Worm (Caenorhabditis elegans) whole organism, L1 larva: ENCODE measurements around the gene C49F8.14.
A peak's percentile ranks its signal among the peaks of the same experiment; 100 is the strongest.

Experiments used
- blmp-1 ChIP-seq: fragments of 150-350 bp; optimal IDR thresholded peaks from 2 replicates; lab custom pipeline; 2014; ENCODE audit warnings: missing biosample characterization, missing genetic modification characterization
- pqm-1 ChIP-seq: sonication (generic microtip); optimal IDR thresholded peaks from 3 replicates; lab custom pipeline; 2017; ENCODE audit warnings: missing biosample characterization, missing genetic modification characterization
- sup-37 ChIP-seq: fragments of 200-800 bp; sonication (Bioruptor generic); optimal IDR thresholded peaks from 2 replicates; lab custom pipeline; 2018; ENCODE audit warnings: mild to moderate bottlenecking, missing genetic modification characterization, missing compliant biosample characterization
- ztf-11 ChIP-seq, 2 experiments: sonication (generic microtip); optimal IDR thresholded peaks; 2 replicates each; lab custom pipeline; 2016 to 2017; ENCODE audit warnings: missing genetic modification characterization in 2 of 2, missing biosample characterization in 1 of 2, missing compliant biosample characterization in 1 of 2

The C49F8.14 gene

ce11 chrX:13328034-13328433 lies 48.7 kb downstream of the C49F8.14 start, which contains the start of gene sir-2.2 (continued):
- no peak for TF ChIP-seq pqm-1 (tag; lab: Kevin White, UChicago)
- TF ChIP-seq blmp-1 (tag; lab: Kevin White, UChicago), result peak; percentile 9
- TF ChIP-seq sup-37, result no peak
- TF ChIP-seq ztf-11 (tag; optimal IDR thresholded peaks at IDR 0.05; lab: Kevin White, UChicago), result no peak
